Comparison of ENCODE assay signal across 1 fruit fly cellular context in genomic region chr2L:19884444-19884843, dm6.
TF ChIP-seq lines count a peak whose summit lies in the region.

No protein-coding gene starts in this region.

TF ChIP-seq in whole organism, embryonic, 481 proteins besides CTCF, POLR2A, EP300 and RAD21 (continued from another document and continues in another):
- no peak for TF ChIP-seq h (optimal IDR thresholded peaks at IDR 0.05; lab: Kevin White, UChicago)
- TF ChIP-seq sug (tag; optimal IDR thresholded peaks at IDR 0.05; lab: Kevin White, UChicago) = no peak
- TF ChIP-seq ken (GFP tag; IDR thresholded peaks at IDR 0.05; lab: Robert Waterston, UW) = peak; percentile 63; the same call in 1 of the 3 replicates
- TF ChIP-seq CG13287 (GFP tag; IDR thresholded peaks at IDR 0.05; lab: Robert Waterston, UW; ENCODE audit: partially characterized antibody) = no peak
- TF ChIP-seq ranshi (GFP tag; IDR thresholded peaks at IDR 0.05; lab: Robert Waterston, UW) = no peak
- TF ChIP-seq CG34224 (GFP tag; IDR thresholded peaks at IDR 0.05; lab: Robert Waterston, UW; ENCODE audit: partially characterized antibody) = no peak
- TF ChIP-seq da (GFP tag; optimal IDR thresholded peaks at IDR 0.05; lab: Kevin White, UChicago) = no peak
- no peak for TF ChIP-seq wdn (GFP tag; IDR thresholded peaks at IDR 0.05; lab: Robert Waterston, UW)
- TF ChIP-seq ham (GFP tag; IDR thresholded peaks at IDR 0.05; lab: Robert Waterston, UW) = no peak
- no peak for TF ChIP-seq CG5953 (GFP tag; IDR thresholded peaks at IDR 0.05; lab: Robert Waterston, UW)
- no peak for TF ChIP-seq CG31388 (GFP tag; optimal IDR thresholded peaks at IDR 0.05; lab: Kevin White, UChicago)
- TF ChIP-seq Hmx (GFP tag; optimal IDR thresholded peaks at IDR 0.05; lab: Kevin White, UChicago) = no peak
- TF ChIP-seq Kr (GFP tag; optimal IDR thresholded peaks at IDR 0.05; lab: Kevin White, UChicago) = no peak
- no peak for TF ChIP-seq Hmr (GFP tag; optimal IDR thresholded peaks at IDR 0.05; lab: Kevin White, UChicago)
- no peak for TF ChIP-seq CG17612 (GFP tag; IDR thresholded peaks at IDR 0.05; lab: Robert Waterston, UW)
- TF ChIP-seq Hr78 (GFP tag; optimal IDR thresholded peaks at IDR 0.05; lab: Kevin White, UChicago) = peak in 1 of 2 experiments; percentile 46
- no peak for TF ChIP-seq CrebB (tag; optimal IDR thresholded peaks at IDR 0.05; lab: Kevin White, UChicago)
- peak; percentile 21 for TF ChIP-seq Hsf (GFP tag; optimal IDR thresholded peaks at IDR 0.05; lab: Kevin White, UChicago)
- TF ChIP-seq CG18262 (tag; optimal IDR thresholded peaks at IDR 0.05; lab: Kevin White, UChicago) = peak; percentile 74
- no peak for TF ChIP-seq nau (GFP tag; optimal IDR thresholded peaks at IDR 0.05; lab: Kevin White, UChicago)
- TF ChIP-seq CG8388 (GFP tag; optimal IDR thresholded peaks at IDR 0.05; lab: Kevin White, UChicago) = peak; percentile 56
- TF ChIP-seq CG18476 (GFP tag; optimal IDR thresholded peaks at IDR 0.05; lab: Kevin White, UChicago) = peak; percentile 8
- no peak for TF ChIP-seq Abd-B (GFP tag; optimal IDR thresholded peaks at IDR 0.05; lab: Kevin White, UChicago)
- no peak for TF ChIP-seq bowl (GFP tag; IDR thresholded peaks at IDR 0.05; lab: Robert Waterston, UW)
- no peak for TF ChIP-seq Dek (tag; optimal IDR thresholded peaks at IDR 0.05; lab: Kevin White, UChicago)
- peak; percentile 84 for TF ChIP-seq sens (GFP tag; lab: Kevin White, UChicago)
- TF ChIP-seq unpg (GFP tag; optimal IDR thresholded peaks at IDR 0.05; lab: Kevin White, UChicago) = peak; percentile 50
- TF ChIP-seq Sin3A (optimal IDR thresholded peaks at IDR 0.05; lab: Kevin White, UChicago) = no peak
- no peak for TF ChIP-seq sqz (GFP tag; optimal IDR thresholded peaks at IDR 0.05; lab: Kevin White, UChicago)
- no peak for TF ChIP-seq hkb (optimal IDR thresholded peaks at IDR 0.05; lab: Kevin White, UChicago)
- TF ChIP-seq hkb (GFP tag; IDR thresholded peaks at IDR 0.05; lab: Robert Waterston, UW) = no peak
- TF ChIP-seq gro (GFP tag; optimal IDR thresholded peaks at IDR 0.05; lab: Kevin White, UChicago) = no peak
- peak; percentile 22 for TF ChIP-seq Xbp1 (GFP tag; optimal IDR thresholded peaks at IDR 0.05; lab: Kevin White, UChicago)
- peak; percentile 6 for TF ChIP-seq CG12104 (GFP tag; optimal IDR thresholded peaks at IDR 0.05; lab: Kevin White, UChicago)
- TF ChIP-seq CG16863 (GFP tag; optimal IDR thresholded peaks at IDR 0.05; lab: Kevin White, UChicago) = no peak
- peak; percentile 69 for TF ChIP-seq Xrp1 (GFP tag; IDR thresholded peaks at IDR 0.05; lab: Robert Waterston, UW)
- TF ChIP-seq ap (GFP tag; IDR thresholded peaks at IDR 0.05; lab: Robert Waterston, UW) = no peak
- peak; percentile 64 for TF ChIP-seq phol (tag; optimal IDR thresholded peaks at IDR 0.05; lab: Kevin White, UChicago)
- TF ChIP-seq CG13624 (GFP tag; optimal IDR thresholded peaks at IDR 0.05; lab: Kevin White, UChicago) = no peak
- TF ChIP-seq MTF-1 (GFP tag; optimal IDR thresholded peaks at IDR 0.05; lab: Kevin White, UChicago; ENCODE audit: borderline replicate concordance) = no peak
- TF ChIP-seq CG11695 (GFP tag; IDR thresholded peaks at IDR 0.05; lab: Robert Waterston, UW) = no peak
- TF ChIP-seq slou (GFP tag; optimal IDR thresholded peaks at IDR 0.05; lab: Kevin White, UChicago) = no peak
- TF ChIP-seq CG4404 (GFP tag; IDR thresholded peaks at IDR 0.05; lab: Robert Waterston, UW) = no peak
- TF ChIP-seq C15 (GFP tag; IDR thresholded peaks at IDR 0.05; lab: Robert Waterston, UW) = no peak
- no peak for TF ChIP-seq tna (GFP tag; IDR thresholded peaks at IDR 0.05; lab: Robert Waterston, UW; ENCODE audit: partially characterized antibody)
- TF ChIP-seq bigmax (GFP tag; optimal IDR thresholded peaks at IDR 0.05; lab: Kevin White, UChicago) = no peak
- TF ChIP-seq Fer1 (GFP tag; optimal IDR thresholded peaks at IDR 0.05; lab: Kevin White, UChicago) = no peak
- TF ChIP-seq ci (GFP tag; IDR thresholded peaks at IDR 0.05; lab: Robert Waterston, UW) = peak; percentile 46; the same call in 1 of the 3 replicates
- TF ChIP-seq CG2202 (tag; optimal IDR thresholded peaks at IDR 0.05; lab: Kevin White, UChicago) = no peak
- no peak for TF ChIP-seq CG12942 (GFP tag; optimal IDR thresholded peaks at IDR 0.05; lab: Kevin White, UChicago)
- TF ChIP-seq gsb-n (tag; optimal IDR thresholded peaks at IDR 0.05; lab: Kevin White, UChicago) = peak; percentile 31
- peak; percentile 10 for TF ChIP-seq zen (tag; optimal IDR thresholded peaks at IDR 0.05; lab: Kevin White, UChicago)
- no peak for TF ChIP-seq CG3407 (GFP tag; optimal IDR thresholded peaks at IDR 0.05; lab: Kevin White, UChicago)
- no peak for TF ChIP-seq CG8478 (optimal IDR thresholded peaks at IDR 0.05; lab: Kevin White, UChicago)
- TF ChIP-seq Ssrp (tag; optimal IDR thresholded peaks at IDR 0.05; lab: Kevin White, UChicago) = peak; percentile 46
- TF ChIP-seq Mrtf (GFP tag; IDR thresholded peaks at IDR 0.05; lab: Robert Waterston, UW) = no peak
- TF ChIP-seq dpn (GFP tag; optimal IDR thresholded peaks at IDR 0.05; lab: Kevin White, UChicago) = peak in 1 of 2 experiments; percentile 39
- TF ChIP-seq NFAT (GFP tag; IDR thresholded peaks at IDR 0.05; lab: Robert Waterston, UW) = no peak
- TF ChIP-seq jing (GFP tag; optimal IDR thresholded peaks at IDR 0.05; lab: Kevin White, UChicago) = peak; percentile 7
- no peak for TF ChIP-seq repo (GFP tag; optimal IDR thresholded peaks at IDR 0.05; lab: Kevin White, UChicago)
- TF ChIP-seq CG10267 (tag; optimal IDR thresholded peaks at IDR 0.05; lab: Kevin White, UChicago) = peak; percentile 43
- TF ChIP-seq Dbx (GFP tag; IDR thresholded peaks at IDR 0.05; lab: Robert Waterston, UW) = no peak
- TF ChIP-seq toy (GFP tag; IDR thresholded peaks at IDR 0.05; lab: Robert Waterston, UW) = no peak
- TF ChIP-seq Atf6 (GFP tag; IDR thresholded peaks at IDR 0.05; lab: Robert Waterston, UW) = no peak
- TF ChIP-seq CG8359 (GFP tag; optimal IDR thresholded peaks at IDR 0.05; lab: Kevin White, UChicago; ENCODE audit: borderline replicate concordance) = no peak
- no peak for TF ChIP-seq CG9932 (GFP tag; IDR thresholded peaks at IDR 0.05; lab: Robert Waterston, UW)
- 0 out of 2 replicates have a peak, but pooled peaks have one; percentile 12 for TF ChIP-seq Rx (GFP tag; IDR thresholded peaks at IDR 0.05; lab: Robert Waterston, UW)
- TF ChIP-seq CG8281 (tag; optimal IDR thresholded peaks at IDR 0.05; lab: Kevin White, UChicago) = no peak
- TF ChIP-seq vfl (GFP tag; optimal IDR thresholded peaks at IDR 0.05; lab: Kevin White, UChicago) = no peak
- peak; percentile 2 for TF ChIP-seq CG12219 (GFP tag; optimal IDR thresholded peaks at IDR 0.05; lab: Kevin White, UChicago)
- peak; percentile 62 for TF ChIP-seq dmrt99B (tag; optimal IDR thresholded peaks at IDR 0.05; lab: Kevin White, UChicago)
- TF ChIP-seq CG6791 (GFP tag; IDR thresholded peaks at IDR 0.05; lab: Robert Waterston, UW; ENCODE audit: partially characterized antibody) = no peak
- peak; percentile 68 for TF ChIP-seq CG1603 (tag; optimal IDR thresholded peaks at IDR 0.05; lab: Kevin White, UChicago)
- TF ChIP-seq shn (GFP tag; optimal IDR thresholded peaks at IDR 0.05; lab: Kevin White, UChicago) = no peak
- no peak for TF ChIP-seq cad (GFP tag; optimal IDR thresholded peaks at IDR 0.05; lab: Kevin White, UChicago)
- TF ChIP-seq HLH3B (GFP tag; IDR thresholded peaks at IDR 0.05; lab: Robert Waterston, UW) = no peak
- TF ChIP-seq Vsx1 (GFP tag; optimal IDR thresholded peaks at IDR 0.05; lab: Kevin White, UChicago) = peak; percentile 11
- no peak for TF ChIP-seq CG1832 (GFP tag; optimal IDR thresholded peaks at IDR 0.05; lab: Kevin White, UChicago)
- no peak for TF ChIP-seq Dp (GFP tag; optimal IDR thresholded peaks at IDR 0.05; lab: Kevin White, UChicago)
- no peak for TF ChIP-seq fd64A (GFP tag; optimal IDR thresholded peaks at IDR 0.05; lab: Kevin White, UChicago)
- no peak for TF ChIP-seq tio (GFP tag; optimal IDR thresholded peaks at IDR 0.05; lab: Kevin White, UChicago)
- no peak for TF ChIP-seq Hey (tag; optimal IDR thresholded peaks at IDR 0.05; lab: Kevin White, UChicago)
- no peak for TF ChIP-seq Nf-YC (tag; optimal IDR thresholded peaks at IDR 0.05; lab: Kevin White, UChicago)
- TF ChIP-seq D19B (GFP tag; optimal IDR thresholded peaks at IDR 0.05; lab: Kevin White, UChicago) = no peak
- TF ChIP-seq sima (GFP tag; optimal IDR thresholded peaks at IDR 0.05; lab: Kevin White, UChicago) = no peak
- peak; percentile 37 for TF ChIP-seq grau (tag; optimal IDR thresholded peaks at IDR 0.05; lab: Kevin White, UChicago)
- peak in 1 of 2 experiments; percentile 21 for TF ChIP-seq Hr51 (GFP tag; optimal IDR thresholded peaks at IDR 0.05; lab: Kevin White, UChicago)
- peak; percentile 4 for TF ChIP-seq Mes4 (GFP tag; optimal IDR thresholded peaks at IDR 0.05; lab: Kevin White, UChicago)
- TF ChIP-seq ttk (GFP tag; IDR thresholded peaks at IDR 0.05; lab: Robert Waterston, UW) = 0 out of 2 replicates have a peak, but pooled peaks have one; percentile 27
- TF ChIP-seq YL-1 (GFP tag; optimal IDR thresholded peaks at IDR 0.05; lab: Kevin White, UChicago) = no peak
- TF ChIP-seq CG18599 (GFP tag; optimal IDR thresholded peaks at IDR 0.05; lab: Kevin White, UChicago) = no peak
- no peak; the same call in 1 of the 2 replicates for TF ChIP-seq chm (GFP tag; IDR thresholded peaks at IDR 0.05; lab: Robert Waterston, UW)
- TF ChIP-seq CG17385 (GFP tag; optimal IDR thresholded peaks at IDR 0.05; lab: Kevin White, UChicago) = peak; percentile 27
- TF ChIP-seq chif (GFP tag; optimal IDR thresholded peaks at IDR 0.05; lab: Kevin White, UChicago) = peak; percentile 14 to 22
- TF ChIP-seq CG13424 (tag; optimal IDR thresholded peaks at IDR 0.05; lab: Kevin White, UChicago) = peak; percentile 46
- no peak for TF ChIP-seq CG8089 (GFP tag; optimal IDR thresholded peaks at IDR 0.05; lab: Kevin White, UChicago)
- no peak for TF ChIP-seq ara (GFP tag; IDR thresholded peaks at IDR 0.05; lab: Robert Waterston, UW)
- no peak for TF ChIP-seq chn (GFP tag; optimal IDR thresholded peaks at IDR 0.05; lab: Kevin White, UChicago)
- TF ChIP-seq wor (GFP tag; IDR thresholded peaks at IDR 0.05; lab: Robert Waterston, UW) = no peak
- no peak for TF ChIP-seq CG7271 (tag; optimal IDR thresholded peaks at IDR 0.05; lab: Kevin White, UChicago)
- 0 out of 2 replicates have a peak, but pooled peaks have one; percentile 6 for TF ChIP-seq CG3847 (GFP tag; IDR thresholded peaks at IDR 0.05; lab: Robert Waterston, UW)
- TF ChIP-seq CG3838 (GFP tag; optimal IDR thresholded peaks at IDR 0.05; lab: Kevin White, UChicago) = no peak
- TF ChIP-seq CG7839 (tag; optimal IDR thresholded peaks at IDR 0.05; lab: Kevin White, UChicago) = peak; percentile 43
- no peak for TF ChIP-seq CG10147 (GFP tag; optimal IDR thresholded peaks at IDR 0.05; lab: Kevin White, UChicago)
- peak; percentile 20 for TF ChIP-seq Antp (GFP tag; optimal IDR thresholded peaks at IDR 0.05; lab: Kevin White, UChicago)
- TF ChIP-seq CG8944 (GFP tag; optimal IDR thresholded peaks at IDR 0.05; lab: Kevin White, UChicago) = no peak
- TF ChIP-seq CG11560 (tag; IDR thresholded peaks at IDR 0.05; lab: Robert Waterston, UW) = no peak
- TF ChIP-seq CG10366 (GFP tag; IDR thresholded peaks at IDR 0.05; lab: Robert Waterston, UW) = peak; percentile 26; the same call in 1 of the 2 replicates
- peak; percentile 2 for TF ChIP-seq gcm (GFP tag; optimal IDR thresholded peaks at IDR 0.05; lab: Kevin White, UChicago)
- peak; percentile 29 for TF ChIP-seq CG33557 (GFP tag; optimal IDR thresholded peaks at IDR 0.05; lab: Kevin White, UChicago)
- 0 out of 2 replicates have a peak, but pooled peaks have one; percentile 18 for TF ChIP-seq CG17328 (GFP tag; IDR thresholded peaks at IDR 0.05; lab: Robert Waterston, UW)
- TF ChIP-seq row (GFP tag; IDR thresholded peaks at IDR 0.05; lab: Robert Waterston, UW) = peak; percentile 69
- TF ChIP-seq sc (optimal IDR thresholded peaks at IDR 0.05; lab: Kevin White, UChicago) = no peak
- TF ChIP-seq sc (GFP tag; optimal IDR thresholded peaks at IDR 0.05; lab: Kevin White, UChicago) = no peak
- 0 out of 2 replicates have a peak, but pooled peaks have one; percentile 18 for TF ChIP-seq danr (GFP tag; IDR thresholded peaks at IDR 0.05; lab: Robert Waterston, UW)
- TF ChIP-seq Atf-2 (GFP tag; optimal IDR thresholded peaks at IDR 0.05; lab: Kevin White, UChicago) = no peak
- TF ChIP-seq onecut (GFP tag; IDR thresholded peaks at IDR 0.05; lab: Robert Waterston, UW) = no peak
- no peak for TF ChIP-seq CHES-1-like (GFP tag; optimal IDR thresholded peaks at IDR 0.05; lab: Kevin White, UChicago)
- peak; percentile 50 for TF ChIP-seq Asciz (GFP tag; optimal IDR thresholded peaks at IDR 0.05; lab: Kevin White, UChicago)
- no peak for TF ChIP-seq fru (optimal IDR thresholded peaks at IDR 0.05; lab: Kevin White, UChicago)
- peak; percentile 56 for TF ChIP-seq fd96Cb (tag; optimal IDR thresholded peaks at IDR 0.05; lab: Kevin White, UChicago)
- TF ChIP-seq gsb (GFP tag; IDR thresholded peaks at IDR 0.05; lab: Robert Waterston, UW) = no peak
- peak; percentile 8 for TF ChIP-seq CG7556 (GFP tag; optimal IDR thresholded peaks at IDR 0.05; lab: Kevin White, UChicago)
- no peak for TF ChIP-seq Lim3 (GFP tag; IDR thresholded peaks at IDR 0.05; lab: Robert Waterston, UW)
- no peak for TF ChIP-seq HHEX (GFP tag; optimal IDR thresholded peaks at IDR 0.05; lab: Kevin White, UChicago)
- TF ChIP-seq Hr3 (GFP tag; optimal IDR thresholded peaks at IDR 0.05; lab: Kevin White, UChicago) = peak; percentile 13
- TF ChIP-seq dmrt11E (tag; optimal IDR thresholded peaks at IDR 0.05; lab: Kevin White, UChicago) = peak; percentile 41
- no peak for TF ChIP-seq Usf (GFP tag; optimal IDR thresholded peaks at IDR 0.05; lab: Kevin White, UChicago)
- no peak for TF ChIP-seq salm (tag; optimal IDR thresholded peaks at IDR 0.05; lab: Kevin White, UChicago)
- no peak for TF ChIP-seq Camta (GFP tag; optimal IDR thresholded peaks at IDR 0.05; lab: Kevin White, UChicago)
- TF ChIP-seq CG10209 (GFP tag; optimal IDR thresholded peaks at IDR 0.05; lab: Kevin White, UChicago) = no peak
- TF ChIP-seq amos (GFP tag; IDR thresholded peaks at IDR 0.05; lab: Robert Waterston, UW; ENCODE audit: partially characterized antibody) = no peak
- no peak for TF ChIP-seq pb (GFP tag; optimal IDR thresholded peaks at IDR 0.05; lab: Kevin White, UChicago)
- no peak for TF ChIP-seq CG6175 (GFP tag; IDR thresholded peaks at IDR 0.05; lab: Robert Waterston, UW)
- TF ChIP-seq CG17359 (tag; optimal IDR thresholded peaks at IDR 0.05; lab: Kevin White, UChicago) = peak; percentile 56
- TF ChIP-seq tx (GFP tag; optimal IDR thresholded peaks at IDR 0.05; lab: Kevin White, UChicago) = no peak
- no peak for TF ChIP-seq CG14667 (GFP tag; IDR thresholded peaks at IDR 0.05; lab: Robert Waterston, UW)
